Fruit fly (Drosophila melanogaster): ENCODE measurements around the gene CG13049.

CG13049 gene

DNA sequence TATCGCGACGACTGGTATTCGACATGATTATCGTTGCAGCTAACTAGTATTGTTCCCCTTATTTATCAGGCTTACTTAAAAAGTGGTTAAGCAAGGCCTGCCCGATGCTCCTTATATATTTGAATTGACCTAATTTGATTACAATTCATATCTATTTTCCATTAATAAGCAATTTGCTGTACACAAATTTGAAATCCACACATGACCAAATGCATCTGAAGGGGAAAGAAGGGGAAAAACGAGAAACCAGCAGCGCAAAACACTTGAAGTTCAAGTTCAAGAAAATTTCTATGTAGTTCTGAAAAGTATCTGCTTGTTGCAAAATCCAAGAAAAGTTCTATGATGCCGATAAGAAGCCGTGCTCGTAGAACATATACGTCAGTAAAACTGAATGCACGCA is 44.9 kb upstream of the CG13049 start, which contains the start of the genes CG13040 and CG13039:
CG13040 (minus strand) TSS at position 101 of the 400 bp plus-strand sequence.
CG13039 (minus strand) TSS at position 106 of the 400 bp plus-strand sequence.
- TF ChIP-seq CG34406 (GFP tag; optimal IDR thresholded peaks at IDR 0.05) (no peak), dsx (GFP tag; optimal IDR thresholded peaks at IDR 0.05; ENCODE audit: poor library complexity, severe bottlenecking) (no peak), Hr38 (GFP tag; optimal IDR thresholded peaks at IDR 0.05) (no peak), OdsH (GFP tag; optimal IDR thresholded peaks at IDR 0.05) (no peak), svp (GFP tag) (no peak), CG10669 (GFP tag; optimal IDR thresholded peaks at IDR 0.05) (no peak), pdm3 (GFP tag; optimal IDR thresholded peaks at IDR 0.05) (no peak), CG6854 (GFP tag; optimal IDR thresholded peaks at IDR 0.05) (no peak), eg (GFP tag; IDR thresholded peaks at IDR 0.05) (no peak), Gug (GFP tag; IDR thresholded peaks at IDR 0.05) (no peak), CG31627 (GFP tag; optimal IDR thresholded peaks at IDR 0.05) (no peak), Hr4 (GFP tag; optimal IDR thresholded peaks at IDR 0.05) (no peak), CG8632 (GFP tag; optimal IDR thresholded peaks at IDR 0.05) (no peak), Blimp-1 (GFP tag; optimal IDR thresholded peaks at IDR 0.05) (no peak), CG6163 (GFP tag; IDR thresholded peaks at IDR 0.05) (no peak)

DNA sequence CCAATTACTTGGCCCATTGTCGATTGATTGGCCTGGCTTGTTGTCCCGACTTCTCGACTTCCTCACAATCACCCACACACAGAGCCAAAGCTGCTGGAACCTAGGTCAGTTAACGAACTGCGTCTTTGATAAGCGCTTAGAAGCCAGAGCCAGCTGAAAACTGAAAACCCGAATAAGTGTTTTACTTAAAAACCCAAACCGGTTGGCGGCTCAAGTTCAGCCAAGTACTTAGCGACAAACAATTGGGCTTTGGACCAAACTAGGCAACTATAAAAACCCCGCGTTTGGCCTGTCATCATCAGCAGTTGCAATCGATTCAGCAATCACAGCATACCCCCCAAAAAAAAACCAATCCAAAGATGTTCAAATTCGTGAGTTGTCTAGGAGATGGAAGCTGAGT is 41.6 kb upstream of the CG13049 start, which contains the start of gene CG13059:
CG13059 (plus strand) TSS at position 301 of the 400 bp plus-strand sequence.
- no peak for TF ChIP-seq Smox (GFP tag; optimal IDR thresholded peaks at IDR 0.05)
- TF ChIP-seq Eip78C (GFP tag), result no peak
- no peak for TF ChIP-seq fkh (GFP tag; optimal IDR thresholded peaks at IDR 0.05)
- TF ChIP-seq CG10669 (GFP tag; optimal IDR thresholded peaks at IDR 0.05), result no peak
- TF ChIP-seq CG6276 (GFP tag; optimal IDR thresholded peaks at IDR 0.05), result no peak
- no peak for TF ChIP-seq CG8632 (GFP tag; optimal IDR thresholded peaks at IDR 0.05)
- no peak for TF ChIP-seq esn (GFP tag; optimal IDR thresholded peaks at IDR 0.05)
- no peak for TF ChIP-seq CG6163 (GFP tag; IDR thresholded peaks at IDR 0.05)
- no peak for TF ChIP-seq Sox102F (GFP tag; optimal IDR thresholded peaks at IDR 0.05)
- no peak for TF ChIP-seq Eip93F (GFP tag; optimal IDR thresholded peaks at IDR 0.05)
- no peak for TF ChIP-seq fd59A (GFP tag; optimal IDR thresholded peaks at IDR 0.05)

DNA sequence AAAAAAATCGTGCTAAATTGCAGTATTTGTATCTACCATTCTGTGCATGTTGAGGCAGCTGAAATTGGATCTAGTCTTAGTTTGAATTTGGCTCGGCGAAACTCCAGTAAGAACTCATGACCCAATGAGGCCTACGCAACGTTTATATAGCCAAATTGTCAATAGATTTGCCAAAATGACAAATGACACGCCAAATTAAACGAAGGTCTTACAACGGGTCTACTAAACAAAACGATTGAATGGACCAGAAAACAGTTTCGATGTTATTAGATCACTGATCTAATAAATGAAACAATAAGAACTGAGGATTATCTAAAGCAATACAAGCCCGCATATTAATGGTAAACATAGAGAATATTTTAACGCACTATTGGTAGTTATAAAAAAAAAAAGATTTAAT is 39.4 kb upstream of the CG13049 start, which contains the start of gene CG42718:
CG42718 (minus strand) TSS at position 101 of the 400 bp plus-strand sequence.
- TF ChIP-seq Eip93F (GFP tag; optimal IDR thresholded peaks at IDR 0.05) (no peak), CG32006 (GFP tag; optimal IDR thresholded peaks at IDR 0.05) (no peak), Hr4 (GFP tag; optimal IDR thresholded peaks at IDR 0.05) (no peak), Hr39 (GFP tag; optimal IDR thresholded peaks at IDR 0.05) (no peak), Ets96B (tag; optimal IDR thresholded peaks at IDR 0.05) (no peak), CG3032 (tag; optimal IDR thresholded peaks at IDR 0.05) (no peak), CG8319 (GFP tag; optimal IDR thresholded peaks at IDR 0.05) (no peak), net (GFP tag; optimal IDR thresholded peaks at IDR 0.05) (no peak), esn (GFP tag; optimal IDR thresholded peaks at IDR 0.05) (no peak), Blimp-1 (GFP tag; optimal IDR thresholded peaks at IDR 0.05) (no peak), Sox14 (GFP tag; optimal IDR thresholded peaks at IDR 0.05) (no peak), CG16779 (tag; optimal IDR thresholded peaks at IDR 0.05) (no peak), CG1621 (tag; optimal IDR thresholded peaks at IDR 0.05) (no peak)

DNA sequence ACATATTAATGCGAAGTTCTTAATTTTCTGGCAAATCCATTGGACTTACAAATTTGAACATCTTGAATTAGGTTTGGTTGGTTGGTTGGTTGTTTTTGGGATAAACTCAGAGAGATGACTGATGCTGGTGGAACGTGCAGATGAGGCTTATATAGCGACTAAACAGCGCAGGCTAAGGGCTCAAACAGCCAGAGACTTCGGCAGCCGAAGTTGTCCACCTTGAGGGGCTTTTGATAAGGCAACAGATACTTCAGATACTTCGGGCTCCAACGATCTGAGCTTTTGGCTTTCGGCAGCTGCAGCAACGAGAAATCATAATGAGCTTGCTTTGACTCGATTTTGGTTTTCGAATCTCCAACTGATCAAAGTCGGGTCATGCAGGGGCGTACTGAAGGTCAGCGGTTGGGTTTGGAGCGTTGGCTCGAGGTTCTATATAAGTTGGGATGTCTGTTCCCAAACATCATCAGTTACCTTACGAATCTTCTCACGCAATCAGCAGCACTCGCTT is 37.7 kb upstream of the CG13049 start, which contains the start of the genes CG13041 and CG13060:
CG13041 (minus strand) TSS at position 128 of the 508 bp plus-strand sequence.
CG13060 (plus strand) TSS at position 458 of the 508 bp plus-strand sequence.
- TF ChIP-seq Smox (GFP tag; optimal IDR thresholded peaks at IDR 0.05) (no peak), topi (GFP tag; optimal IDR thresholded peaks at IDR 0.05) (no peak), esn (GFP tag; optimal IDR thresholded peaks at IDR 0.05) (no peak), Eip75B (GFP tag; optimal IDR thresholded peaks at IDR 0.05) (no peak), Blimp-1 (GFP tag; optimal IDR thresholded peaks at IDR 0.05) (no peak), Sox15 (GFP tag; optimal IDR thresholded peaks at IDR 0.05) (no peak), CG6808 (GFP tag; optimal IDR thresholded peaks at IDR 0.05) (no peak), pdm3 (GFP tag; optimal IDR thresholded peaks at IDR 0.05) (no peak), CG1621 (tag; optimal IDR thresholded peaks at IDR 0.05) (no peak), CG8119 (GFP tag; IDR thresholded peaks at IDR 0.05) (no peak), Met (GFP tag; optimal IDR thresholded peaks at IDR 0.05) (no peak), CG32006 (GFP tag; optimal IDR thresholded peaks at IDR 0.05) (no peak), CG3919 (GFP tag; optimal IDR thresholded peaks at IDR 0.05) (no peak), eg (GFP tag; IDR thresholded peaks at IDR 0.05) (no peak), Ets96B (tag; optimal IDR thresholded peaks at IDR 0.05) (no peak), Hr4 (GFP tag; optimal IDR thresholded peaks at IDR 0.05) (no peak), spab (GFP tag; optimal IDR thresholded peaks at IDR 0.05) (no peak), achi (GFP tag; optimal IDR thresholded peaks at IDR 0.05) (no peak)
